Worm (Caenorhabditis elegans) whole organism, midembryonic: ENCODE measurements around the gene nep-17.

Source experiments
- T22C8.4 ChIP-seq: fragments of 200-800 bp; sonication (Bioruptor generic); IDR thresholded peaks from 2 replicates; pipeline ENCODE4 v1.3.6; 2022; ENCODE audit warnings: missing genetic modification characterization, missing compliant biosample characterization
- cog-1 ChIP-seq: sonication (generic microtip); optimal IDR thresholded peaks from 2 replicates; lab custom pipeline; 2016; ENCODE audit warnings: missing genetic modification characterization, missing compliant biosample characterization
- flt-1 ChIP-seq: fragments of 200-800 bp; sonication (Bioruptor generic); IDR thresholded peaks from 2 replicates; pipeline ENCODE4 v1.3.6; 2022; ENCODE audit warnings: missing genetic modification characterization, missing compliant biosample characterization
- klf-2 ChIP-seq: fragments of 200-800 bp; sonication (Bioruptor generic); conservative IDR thresholded peaks from 2 replicates; pipeline ENCODE4 v1.3.6; 2022; ENCODE audit warnings: missing genetic modification reagents, missing genetic modification characterization, missing compliant biosample characterization
- med-1 ChIP-seq: sonication (generic microtip); optimal IDR thresholded peaks from 2 replicates; lab custom pipeline; 2017; ENCODE audit warnings: missing genetic modification characterization, mild to moderate bottlenecking, missing compliant biosample characterization, antibody characterized with exemption, missing genetic modification reagents; ENCODE audit not compliant: insufficient read depth
- ref-1 ChIP-seq: fragments of 200-800 bp; sonication (Bioruptor generic); conservative IDR thresholded peaks from 2 replicates; pipeline ENCODE4 v1.3.6; 2022; ENCODE audit warnings: missing genetic modification reagents, missing genetic modification characterization, missing compliant biosample characterization
- tab-1 ChIP-seq: fragments of 200-800 bp; sonication (Bioruptor generic); IDR thresholded peaks from 2 replicates; pipeline ENCODE4 v1.3.6; 2022; ENCODE audit warnings: missing genetic modification characterization, missing compliant biosample characterization
- ztf-23 ChIP-seq: fragments of 200-800 bp; sonication (Bioruptor generic); IDR thresholded peaks from 2 replicates; pipeline ENCODE4 v1.3.6; 2022; ENCODE audit warnings: missing genetic modification reagents, missing genetic modification characterization, missing compliant biosample characterization
- ztf-29 ChIP-seq: fragments of 200-800 bp; sonication (Bioruptor generic); IDR thresholded peaks from 2 replicates; pipeline ENCODE4 v1.3.6; 2022; ENCODE audit warnings: missing genetic modification reagents, missing genetic modification characterization, missing compliant biosample characterization

nep-17 gene

ce11 chrII:13477230-13477629, 30.4 kb upstream of the nep-17 start:
- no peak for TF ChIP-seq med-1
- no peak for TF ChIP-seq klf-2 (GFP tag; lab: Robert Waterston, UW)
- TF ChIP-seq ref-1 = no peak
- TF ChIP-seq T22C8.4 = no peak
- no peak for TF ChIP-seq flt-1 (GFP tag; lab: Robert Waterston, UW)
- no peak for TF ChIP-seq tab-1 (GFP tag; lab: Robert Waterston, UW)
- TF ChIP-seq ztf-29 (GFP tag; lab: Robert Waterston, UW) = no peak; the same call in 1 of the 2 replicates
- TF ChIP-seq ztf-23 (GFP tag; lab: Robert Waterston, UW) = no peak

DNA sequence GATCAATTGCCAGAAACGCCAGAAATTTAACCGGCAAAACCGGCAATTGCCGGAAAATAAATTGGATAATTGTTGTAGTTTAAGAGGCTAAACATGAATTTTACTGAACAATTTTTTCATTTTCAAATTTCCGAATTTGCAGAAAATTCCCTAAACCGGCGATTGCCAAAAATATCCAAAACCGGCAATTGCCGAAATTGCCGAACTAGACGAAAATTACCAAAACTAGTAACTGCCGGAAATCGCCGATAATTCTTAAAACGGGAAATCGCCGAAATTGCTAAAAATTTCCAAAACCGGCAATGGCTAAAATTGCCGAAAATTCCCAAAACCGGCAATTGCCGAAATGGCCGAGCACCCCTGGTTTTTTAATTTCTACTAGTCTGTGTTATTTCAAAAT, 28.2 kb upstream of the nep-17 start:
- TF ChIP-seq ref-1 (no peak), klf-2 (GFP tag; lab: Robert Waterston, UW) (no peak), ztf-23 (GFP tag; lab: Robert Waterston, UW) (no peak), med-1 (no peak), ztf-29 (GFP tag; lab: Robert Waterston, UW) (no peak), tab-1 (GFP tag; lab: Robert Waterston, UW) (no peak), T22C8.4 (no peak), cog-1 (tag; lab: Kevin White, UChicago) (no peak), flt-1 (GFP tag; lab: Robert Waterston, UW) (no peak)

DNA sequence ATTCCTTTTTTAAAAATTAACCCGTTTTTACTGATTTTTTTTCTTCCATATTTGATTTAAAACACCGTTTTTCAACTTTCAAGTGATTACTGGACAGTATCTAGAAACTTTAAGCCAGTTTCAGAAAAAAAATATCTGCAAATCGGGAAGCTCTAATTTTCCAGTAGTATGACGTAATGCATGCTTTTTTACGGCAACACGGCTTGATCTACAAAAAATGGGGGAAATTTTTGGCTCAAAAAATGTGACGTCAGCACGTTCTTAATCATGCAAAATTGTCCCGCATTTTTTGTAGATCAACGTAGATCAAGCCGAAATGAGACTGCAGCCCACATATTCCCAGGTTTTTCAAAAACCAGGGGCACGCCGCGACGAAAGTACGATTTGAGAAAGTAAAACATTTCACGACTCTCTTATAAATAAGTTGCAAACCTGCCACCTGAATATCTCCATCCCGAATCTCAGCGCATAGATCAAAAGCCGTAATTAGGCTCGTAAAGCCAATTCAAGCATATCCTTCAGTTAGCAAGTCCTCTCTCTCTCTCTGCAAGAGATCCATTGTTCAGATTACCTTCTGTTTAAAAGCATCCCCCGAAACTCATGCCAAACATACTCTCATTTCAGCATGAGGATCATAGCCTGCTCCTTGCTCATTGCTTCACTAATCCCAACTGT, 25.7 kb upstream of the nep-17 start, which contains the start of gene E01G4.6:
TSS of gene E01G4.6 (plus strand) at position 625 of the 675 bp plus-strand sequence.
- TF ChIP-seq flt-1 (GFP tag; lab: Robert Waterston, UW) = no peak
- no peak for TF ChIP-seq ztf-23 (GFP tag; lab: Robert Waterston, UW)
- TF ChIP-seq T22C8.4 = no peak
- TF ChIP-seq klf-2 (GFP tag; lab: Robert Waterston, UW) = no peak
- TF ChIP-seq ref-1 = no peak
- no peak for TF ChIP-seq med-1
- TF ChIP-seq ztf-29 (GFP tag; lab: Robert Waterston, UW) = no peak
- TF ChIP-seq tab-1 (GFP tag; lab: Robert Waterston, UW) = no peak
- TF ChIP-seq cog-1 (tag; lab: Kevin White, UChicago) = no peak

ce11 chrII:13484108-13484507, 23.5 kb upstream of the nep-17 start:
- TF ChIP-seq ztf-29 (GFP tag; lab: Robert Waterston, UW) (no peak), tab-1 (GFP tag; lab: Robert Waterston, UW) (no peak), med-1 (no peak), ztf-23 (GFP tag; lab: Robert Waterston, UW) (no peak), ref-1 (no peak), klf-2 (GFP tag; lab: Robert Waterston, UW) (no peak), T22C8.4 (no peak), flt-1 (GFP tag; lab: Robert Waterston, UW) (no peak), cog-1 (tag; lab: Kevin White, UChicago) (no peak)

- TF ChIP-seq tab-1 (GFP tag; lab: Robert Waterston, UW) (no peak), med-1 (no peak), cog-1 (tag; lab: Kevin White, UChicago) (no peak), flt-1 (GFP tag; lab: Robert Waterston, UW) (no peak), ztf-29 (GFP tag; lab: Robert Waterston, UW) (no peak), ref-1 (no peak), ztf-23 (GFP tag; lab: Robert Waterston, UW) (no peak), T22C8.4 (no peak), klf-2 (GFP tag; lab: Robert Waterston, UW) (no peak)
These were observed 22.5 kb upstream of the nep-17 start for ce11 chrII:13485119-13485518.

DNA sequence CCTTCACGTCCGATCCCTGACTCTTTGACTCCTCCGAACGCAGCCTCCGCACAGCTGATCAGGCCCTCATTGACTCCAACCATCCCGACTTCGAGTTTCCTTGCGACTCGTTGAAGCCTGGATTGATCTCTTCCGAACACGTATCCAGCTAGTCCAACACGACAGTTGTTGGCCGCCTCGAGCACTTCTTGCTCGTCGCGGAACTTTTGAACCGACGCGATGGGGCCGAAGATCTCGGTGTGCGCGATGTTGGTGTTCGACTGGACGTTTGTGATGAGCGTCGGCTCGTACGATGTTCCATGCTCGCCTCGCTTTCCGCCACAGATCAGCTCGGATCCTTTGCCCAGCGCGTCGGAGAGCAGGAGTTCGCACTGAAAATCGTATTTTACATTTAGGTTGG, 20.1 kb upstream of the nep-17 start:
- TF ChIP-seq T22C8.4 = no peak
- no peak for TF ChIP-seq med-1
- no peak for TF ChIP-seq cog-1 (tag; lab: Kevin White, UChicago)
- no peak for TF ChIP-seq klf-2 (GFP tag; lab: Robert Waterston, UW)
- TF ChIP-seq flt-1 (GFP tag; lab: Robert Waterston, UW) = no peak
- no peak for TF ChIP-seq ztf-29 (GFP tag; lab: Robert Waterston, UW)
- no peak for TF ChIP-seq tab-1 (GFP tag; lab: Robert Waterston, UW)
- no peak for TF ChIP-seq ref-1
- no peak for TF ChIP-seq ztf-23 (GFP tag; lab: Robert Waterston, UW)

ce11 chrII:13489896-13490295, 17.7 kb upstream of the nep-17 start:
- TF ChIP-seq ztf-23 (GFP tag; lab: Robert Waterston, UW) = no peak
- no peak for TF ChIP-seq klf-2 (GFP tag; lab: Robert Waterston, UW)
- no peak for TF ChIP-seq med-1
- TF ChIP-seq ref-1 = no peak
- TF ChIP-seq T22C8.4 = no peak
- no peak for TF ChIP-seq cog-1 (tag; lab: Kevin White, UChicago)
- no peak for TF ChIP-seq tab-1 (GFP tag; lab: Robert Waterston, UW)
- no peak for TF ChIP-seq ztf-29 (GFP tag; lab: Robert Waterston, UW)
- no peak for TF ChIP-seq flt-1 (GFP tag; lab: Robert Waterston, UW)

- TF ChIP-seq T22C8.4 (no peak), ztf-29 (GFP tag; lab: Robert Waterston, UW) (no peak), med-1 (no peak), ztf-23 (GFP tag; lab: Robert Waterston, UW) (no peak), cog-1 (tag; lab: Kevin White, UChicago) (no peak), klf-2 (GFP tag; lab: Robert Waterston, UW) (no peak), flt-1 (GFP tag; lab: Robert Waterston, UW) (no peak), ref-1 (no peak), tab-1 (GFP tag; lab: Robert Waterston, UW) (no peak)
These were observed 16.2 kb upstream of the nep-17 start, which contains the start of gene alh-7 for ce11 chrII:13491254-13491889. Gene alh-7 (minus strand): TSS chrII:13491786.

DNA sequence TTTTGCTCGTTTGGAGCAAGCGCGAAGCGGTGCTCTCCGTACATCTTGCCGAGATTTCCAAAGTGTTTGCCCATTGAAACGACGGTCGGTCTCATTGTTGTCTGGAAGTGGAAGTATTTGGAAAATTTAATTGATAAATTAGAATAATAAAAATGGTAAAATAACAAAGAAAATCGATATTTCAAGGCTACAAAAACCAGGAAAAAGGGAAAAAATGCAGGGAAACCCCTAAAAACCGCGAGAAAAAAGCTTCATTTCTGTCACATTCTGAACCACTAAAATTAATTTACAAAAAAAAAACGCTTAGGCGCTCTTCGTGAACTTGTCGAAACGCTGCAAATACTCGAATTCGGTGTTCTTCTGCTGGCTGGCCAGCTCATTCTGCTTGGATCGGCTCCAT, 14.7 kb upstream of the nep-17 start, which contains the start of gene F45H10.2:
TSS of gene F45H10.2 (minus strand) at position 101 of the 400 bp plus-strand sequence.
- TF ChIP-seq ztf-23 (GFP tag; lab: Robert Waterston, UW) (no peak), klf-2 (GFP tag; lab: Robert Waterston, UW) (no peak), ztf-29 (GFP tag; lab: Robert Waterston, UW) (no peak), tab-1 (GFP tag; lab: Robert Waterston, UW) (no peak), flt-1 (GFP tag; lab: Robert Waterston, UW) (no peak), ref-1 (no peak), med-1 (no peak), T22C8.4 (no peak), cog-1 (tag; lab: Kevin White, UChicago) (no peak)
